Fruit fly (Drosophila melanogaster): ENCODE data around the gene CG12204.

DNA sequence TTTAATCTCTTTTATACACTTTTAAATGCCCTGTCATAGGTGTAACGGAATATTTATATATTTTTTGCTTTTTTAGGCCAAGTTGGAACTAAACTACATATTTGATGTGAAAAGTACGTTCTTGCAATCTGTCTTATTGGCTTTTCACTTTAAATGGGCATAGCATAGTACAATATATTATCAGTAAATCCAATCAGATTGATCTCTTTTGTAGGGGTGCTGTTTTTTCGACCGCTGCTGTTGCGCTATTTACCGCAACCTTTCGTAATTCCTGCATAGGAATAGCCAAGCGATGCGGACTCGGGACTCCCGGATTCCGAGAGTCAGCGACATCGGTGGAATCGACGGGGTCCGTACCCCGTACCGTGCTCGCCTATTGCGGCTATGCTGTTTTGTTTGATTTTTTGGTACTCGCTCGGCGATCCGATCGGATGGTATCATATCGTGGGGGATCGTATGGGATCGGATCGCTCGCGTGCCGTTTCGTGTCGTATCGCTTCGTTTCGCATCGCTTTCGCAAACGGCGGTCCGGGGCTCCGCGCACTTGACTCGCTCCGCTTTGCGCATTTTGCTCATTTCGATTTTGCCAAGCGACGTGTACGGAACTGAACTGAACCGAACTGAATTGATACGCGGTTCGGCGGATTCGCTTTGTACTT is 3.7 kb upstream of the CG12204 start:
- TF ChIP-seq Dif (GFP tag; optimal IDR thresholded peaks at IDR 0.05; ENCODE audit: partially characterized antibody) (peak; percentile 14), Hr83 (GFP tag; optimal IDR thresholded peaks at IDR 0.05; ENCODE audit: poor library complexity, severe bottlenecking) (no peak)
